Fruit fly (Drosophila melanogaster): Measurements from ENCODE around the gene Cad96Ca.
A peak's percentile ranks its signal among the peaks of the same experiment; 100 is the strongest.

Gene Cad96Ca

DNA sequence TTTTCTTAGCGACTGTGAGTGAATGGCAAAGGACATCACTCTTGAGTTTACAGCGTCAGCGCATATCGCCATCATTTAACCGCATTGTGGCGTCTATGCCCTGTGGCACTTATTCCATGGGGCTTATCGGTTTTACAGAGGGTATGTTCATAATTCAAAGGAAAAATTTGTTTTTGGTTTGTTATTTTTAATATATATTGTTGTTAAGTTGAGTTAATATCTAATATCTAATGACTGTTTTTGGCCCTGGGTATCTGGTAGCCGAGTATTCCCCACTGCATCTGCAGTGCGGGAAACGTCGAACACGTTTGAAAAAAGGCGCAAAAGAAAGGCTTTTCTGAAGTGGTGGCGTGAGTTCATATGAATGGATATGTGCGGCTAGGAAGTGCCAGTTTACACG, 29.6 kb downstream of the Cad96Ca start (continued):
- TF ChIP-seq CG16779 (tag; optimal IDR thresholded peaks at IDR 0.05) (no peak), CG11762 (GFP tag; optimal IDR thresholded peaks at IDR 0.05; ENCODE audit: insufficient read depth) (peak; percentile 39), CG6854 (GFP tag; optimal IDR thresholded peaks at IDR 0.05) (no peak), Ets21C (GFP tag; optimal IDR thresholded peaks at IDR 0.05) (peak; percentile 67), eg (GFP tag; IDR thresholded peaks at IDR 0.05) (peak; percentile 50), Gug (GFP tag; IDR thresholded peaks at IDR 0.05) (no peak), Hr4 (GFP tag; optimal IDR thresholded peaks at IDR 0.05) (peak; percentile 56), net (GFP tag; optimal IDR thresholded peaks at IDR 0.05) (peak; percentile 72), Sox15 (GFP tag; optimal IDR thresholded peaks at IDR 0.05) (peak; percentile 70), topi (GFP tag; optimal IDR thresholded peaks at IDR 0.05) (peak; percentile 70), CG10669 (GFP tag; optimal IDR thresholded peaks at IDR 0.05) (peak; percentile 79), CG8632 (GFP tag; optimal IDR thresholded peaks at IDR 0.05) (peak; percentile 77), CG34406 (GFP tag; optimal IDR thresholded peaks at IDR 0.05) (peak; percentile 84), CG4318 (GFP tag; optimal IDR thresholded peaks at IDR 0.05) (peak; percentile 27), ss (GFP tag; optimal IDR thresholded peaks at IDR 0.05) (peak; percentile 44 to 54), CG11902 (GFP tag; optimal IDR thresholded peaks at IDR 0.05) (peak; percentile 58), OdsH (GFP tag; optimal IDR thresholded peaks at IDR 0.05) (peak; percentile 82), CG6276 (GFP tag; optimal IDR thresholded peaks at IDR 0.05) (no peak), dsx (GFP tag; optimal IDR thresholded peaks at IDR 0.05; ENCODE audit: poor library complexity, severe bottlenecking) (peak; percentile 57), Hr38 (GFP tag; optimal IDR thresholded peaks at IDR 0.05) (no peak), Met (GFP tag; optimal IDR thresholded peaks at IDR 0.05) (peak; percentile 89), CG3919 (GFP tag; optimal IDR thresholded peaks at IDR 0.05) (peak; percentile 74), Hr39 (GFP tag; optimal IDR thresholded peaks at IDR 0.05) (peak; percentile 85), CG10631 (GFP tag; optimal IDR thresholded peaks at IDR 0.05) (peak; percentile 70), svp (GFP tag) (peak; percentile 89)

DNA sequence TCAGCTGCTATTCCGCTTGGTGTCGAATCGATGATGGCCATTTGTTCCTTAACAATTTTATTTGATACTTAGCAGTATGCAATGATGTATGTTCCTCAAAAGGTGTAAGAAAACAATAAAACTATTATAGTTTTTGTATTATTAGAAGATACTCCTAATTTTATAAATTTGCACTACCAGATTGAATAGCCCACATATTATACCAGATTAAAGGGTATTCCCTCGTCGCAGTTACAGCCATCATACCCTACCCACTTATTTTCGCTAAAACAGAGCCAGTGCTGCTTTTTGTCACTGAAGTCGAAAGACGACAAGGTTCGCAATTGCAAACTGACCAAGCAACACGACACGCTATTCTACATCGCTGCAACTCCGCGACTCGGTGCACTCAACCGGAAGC, 30.7 kb downstream of the Cad96Ca start:
- TF ChIP-seq Eip75B (GFP tag; optimal IDR thresholded peaks at IDR 0.05) (no peak), svp (GFP tag) (peak; percentile 12), Eip78C (GFP tag) (peak; percentile 72)

DNA sequence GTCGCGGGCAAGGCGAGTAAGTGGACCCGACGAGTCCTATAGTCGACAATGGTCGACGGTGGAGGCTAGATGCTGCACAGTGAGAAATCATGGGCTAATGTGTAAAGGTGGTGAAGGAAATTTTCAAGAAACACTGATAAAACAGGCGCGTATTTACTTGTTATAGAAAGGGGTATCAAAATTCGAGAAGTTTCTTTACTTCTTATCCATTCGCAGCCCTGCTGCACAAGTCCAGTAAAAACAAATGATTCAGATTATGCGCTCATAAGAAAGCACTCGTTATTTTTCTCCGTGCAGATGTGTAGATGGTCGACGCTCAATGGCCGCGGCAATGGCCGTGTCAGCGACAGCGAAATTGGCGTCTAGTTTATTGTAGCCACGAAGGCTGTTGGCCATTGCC, 31.6 kb downstream of the Cad96Ca start:
- no peak for TF ChIP-seq vri (GFP tag; optimal IDR thresholded peaks at IDR 0.05)
- peak; percentile 12 for TF ChIP-seq CG31627 (GFP tag; optimal IDR thresholded peaks at IDR 0.05)
- no peak for TF ChIP-seq spab (GFP tag; optimal IDR thresholded peaks at IDR 0.05)
- peak; percentile 2 for TF ChIP-seq CG10631 (GFP tag; optimal IDR thresholded peaks at IDR 0.05)
- no peak for TF ChIP-seq CG15336 (GFP tag; IDR thresholded peaks at IDR 0.05)
- TF ChIP-seq Eip78C (GFP tag): peak; percentile 52
- TF ChIP-seq CG3919 (GFP tag; optimal IDR thresholded peaks at IDR 0.05): peak; percentile 1
- no peak for TF ChIP-seq CG8319 (GFP tag; optimal IDR thresholded peaks at IDR 0.05)

DNA sequence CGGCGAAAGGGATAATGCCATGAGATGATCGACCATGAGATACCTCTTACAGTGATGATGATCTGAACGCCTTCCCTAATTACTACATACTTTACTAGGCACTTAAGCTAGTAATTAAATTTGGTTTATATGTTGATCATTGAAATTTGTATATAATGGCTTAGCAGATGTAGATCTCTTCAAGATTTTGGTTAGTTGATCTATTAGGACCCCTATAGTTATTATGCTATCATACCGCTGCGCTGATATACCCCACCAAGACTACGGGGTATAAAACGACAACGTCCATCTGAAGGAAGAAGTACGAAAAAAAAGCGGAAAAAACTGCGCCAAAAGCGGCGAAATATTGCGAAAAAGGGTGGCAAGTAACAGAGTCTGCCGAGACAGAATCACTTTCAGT, 33.8 kb downstream of the Cad96Ca start:
- TF ChIP-seq CG6792 (GFP tag; optimal IDR thresholded peaks at IDR 0.05): peak; percentile 58
- peak; percentile 87 for TF ChIP-seq Eip78C (GFP tag)
- peak; percentile 50 for TF ChIP-seq CG10631 (GFP tag; optimal IDR thresholded peaks at IDR 0.05)
- TF ChIP-seq CG6808 (GFP tag; optimal IDR thresholded peaks at IDR 0.05): peak; percentile 73
- no peak for TF ChIP-seq CG11294 (GFP tag; IDR thresholded peaks at IDR 0.05)
- TF ChIP-seq Hr38 (GFP tag; optimal IDR thresholded peaks at IDR 0.05): no peak
- no peak for TF ChIP-seq fd85E (GFP tag; optimal IDR thresholded peaks at IDR 0.05)
- TF ChIP-seq esn (GFP tag; optimal IDR thresholded peaks at IDR 0.05): peak; percentile 76
- TF ChIP-seq spab (GFP tag; optimal IDR thresholded peaks at IDR 0.05): peak; percentile 67
- peak; percentile 63 for TF ChIP-seq Ets21C (GFP tag; optimal IDR thresholded peaks at IDR 0.05)
- peak; percentile 23 for TF ChIP-seq CG16779 (tag; optimal IDR thresholded peaks at IDR 0.05)
- peak; percentile 58 for TF ChIP-seq CG9139 (GFP tag; optimal IDR thresholded peaks at IDR 0.05)
- TF ChIP-seq CG31627 (GFP tag; optimal IDR thresholded peaks at IDR 0.05): peak; percentile 72
- TF ChIP-seq eg (GFP tag; IDR thresholded peaks at IDR 0.05): no peak
- peak in 1 of 2 experiments; percentile 38 for TF ChIP-seq salr (GFP tag; optimal IDR thresholded peaks at IDR 0.05)
- no peak for TF ChIP-seq Hr4 (GFP tag; optimal IDR thresholded peaks at IDR 0.05)
- peak; percentile 40 for TF ChIP-seq Sox15 (GFP tag; optimal IDR thresholded peaks at IDR 0.05)
- TF ChIP-seq CG11902 (GFP tag; optimal IDR thresholded peaks at IDR 0.05): peak; percentile 48
- TF ChIP-seq svp (GFP tag): peak; percentile 87
- no peak for TF ChIP-seq CG4318 (GFP tag; optimal IDR thresholded peaks at IDR 0.05)
- no peak for TF ChIP-seq Gug (GFP tag; IDR thresholded peaks at IDR 0.05)
- TF ChIP-seq CG6276 (GFP tag; optimal IDR thresholded peaks at IDR 0.05): no peak
- TF ChIP-seq CG8632 (GFP tag; optimal IDR thresholded peaks at IDR 0.05): peak; percentile 50
- peak; percentile 58 for TF ChIP-seq dsx (GFP tag; optimal IDR thresholded peaks at IDR 0.05; ENCODE audit: poor library complexity, severe bottlenecking)
- TF ChIP-seq Smox (GFP tag; optimal IDR thresholded peaks at IDR 0.05): peak; percentile 70
- TF ChIP-seq vri (GFP tag; optimal IDR thresholded peaks at IDR 0.05): peak; percentile 30
- no peak for TF ChIP-seq dac (GFP tag; optimal IDR thresholded peaks at IDR 0.05)
- peak; percentile 54 for TF ChIP-seq Sox14 (GFP tag; optimal IDR thresholded peaks at IDR 0.05)
- TF ChIP-seq Sox102F (GFP tag; optimal IDR thresholded peaks at IDR 0.05): peak; percentile 49
- peak; percentile 69 for TF ChIP-seq Ets96B (tag; optimal IDR thresholded peaks at IDR 0.05)
